Worm (Caenorhabditis elegans) whole organism, midembryonic: ENCODE measurements around the gene nemp-1.

Source experiments
- cog-1 ChIP-seq: sonication (generic microtip); optimal IDR thresholded peaks from 2 replicates; lab custom pipeline; 2016; ENCODE audit warnings: missing genetic modification characterization, missing compliant biosample characterization
- flt-1 ChIP-seq: fragments of 200-800 bp; sonication (Bioruptor generic); IDR thresholded peaks from 2 replicates; pipeline ENCODE4 v1.3.6; 2022; ENCODE audit warnings: missing genetic modification characterization, missing compliant biosample characterization
- ref-1 ChIP-seq: fragments of 200-800 bp; sonication (Bioruptor generic); conservative IDR thresholded peaks from 2 replicates; pipeline ENCODE4 v1.3.6; 2022; ENCODE audit warnings: missing genetic modification reagents, missing genetic modification characterization, missing compliant biosample characterization
- tab-1 ChIP-seq: fragments of 200-800 bp; sonication (Bioruptor generic); IDR thresholded peaks from 2 replicates; pipeline ENCODE4 v1.3.6; 2022; ENCODE audit warnings: missing genetic modification characterization, missing compliant biosample characterization

DNA sequence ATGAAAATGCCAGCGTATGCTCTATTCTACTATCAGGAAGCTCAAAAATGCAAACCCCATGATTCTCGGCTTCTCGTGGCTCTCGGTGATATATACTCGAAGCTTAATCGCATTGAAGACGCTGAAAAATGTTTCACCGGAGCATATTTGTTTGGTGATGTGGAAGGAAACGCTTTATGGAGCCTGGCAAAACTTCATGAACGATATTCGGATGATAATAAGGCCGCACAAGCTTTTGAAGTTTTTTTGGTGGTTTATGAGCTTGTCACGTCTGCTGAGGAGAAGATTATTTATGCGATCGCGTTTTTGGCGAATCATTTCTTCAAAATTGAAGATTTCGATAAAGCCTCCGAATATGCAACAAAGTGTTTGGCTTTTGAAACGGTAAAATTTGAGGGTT is 9.1 kb downstream of the nemp-1 start:
- TF ChIP-seq tab-1 (GFP tag; lab: Robert Waterston, UW) (no peak), ref-1 (GFP tag; lab: Robert Waterston, UW) (no peak), flt-1 (GFP tag; lab: Robert Waterston, UW) (no peak), cog-1 (tag; lab: Kevin White, UChicago) (no peak)
